Fruit fly (Drosophila melanogaster) whole organism, embryonic: ENCODE measurements around the gene CG7903.

Source experiments
- B-H2 ChIP-seq: fragments of 200-800 bp; sonication (Bioruptor generic); optimal IDR thresholded peaks from 2 replicates; lab custom pipeline; 2018; ENCODE audit warnings: missing biosample characterization, mild to moderate bottlenecking, missing genetic modification characterization
- Bgb ChIP-seq: fragments of 200-800 bp; sonication (Bioruptor generic); IDR thresholded peaks from 2 replicates; pipeline ENCODE4 v1.3.6; 2022; ENCODE audit warnings: missing biosample characterization, missing genetic modification characterization; ENCODE audit not compliant: partially characterized antibody
- CG10147 ChIP-seq: fragments of 200-800 bp; sonication (Bioruptor generic); optimal IDR thresholded peaks from 2 replicates; lab custom pipeline; 2019; ENCODE audit warnings: missing biosample characterization, mild to moderate bottlenecking, missing genetic modification characterization, moderate library complexity
- CG10654 ChIP-seq: fragments of 200-800 bp; sonication (Bioruptor generic); optimal IDR thresholded peaks from 2 replicates; lab custom pipeline; 2016; ENCODE audit warnings: missing biosample characterization, missing genetic modification characterization
- CG11696 ChIP-seq: fragments of 200-800 bp; sonication (Bioruptor generic); IDR thresholded peaks from 2 replicates; pipeline ENCODE4 v1.3.6; 2022; ENCODE audit warnings: missing biosample characterization, missing genetic modification characterization
- CG13624 ChIP-seq: fragments of 200-800 bp; sonication (Bioruptor generic); optimal IDR thresholded peaks from 2 replicates; lab custom pipeline; 2016; ENCODE audit warnings: missing biosample characterization, missing genetic modification characterization
- CG14441 ChIP-seq: fragments of 200-800 bp; sonication (Bioruptor generic); IDR thresholded peaks from 2 replicates; pipeline ENCODE4 v1.3.6; 2022; ENCODE audit warnings: missing biosample characterization, missing genetic modification characterization
- CG15269 ChIP-seq: fragments of 200-800 bp; sonication (Bioruptor generic); optimal IDR thresholded peaks from 2 replicates; lab custom pipeline; 2018; ENCODE audit warnings: missing biosample characterization, mild to moderate bottlenecking, missing genetic modification characterization, moderate library complexity
- CG30431 ChIP-seq: fragments of 200-800 bp; sonication (Bioruptor generic); optimal IDR thresholded peaks from 2 replicates; lab custom pipeline; 2017; ENCODE audit warnings: missing biosample characterization, missing genetic modification characterization
- CG31441 ChIP-seq: fragments of 200-800 bp; sonication (Bioruptor generic); IDR thresholded peaks from 2 replicates; pipeline ENCODE4 v1.3.6; 2022; ENCODE audit warnings: missing biosample characterization, missing genetic modification characterization
- CG3838 ChIP-seq: fragments of 200-800 bp; sonication (Bioruptor generic); optimal IDR thresholded peaks from 3 replicates; lab custom pipeline; 2016; ENCODE audit warnings: missing biosample characterization, missing genetic modification characterization
- CG4617 ChIP-seq: fragments of 200-800 bp; sonication (Bioruptor generic); optimal IDR thresholded peaks from 3 replicates; lab custom pipeline; 2016; ENCODE audit warnings: missing biosample characterization, missing genetic modification characterization, borderline replicate concordance
- CG4820 ChIP-seq: fragments of 200-800 bp; sonication (Bioruptor generic); optimal IDR thresholded peaks from 3 replicates; lab custom pipeline; 2016; ENCODE audit warnings: missing biosample characterization, missing genetic modification characterization
- CG5180 ChIP-seq: fragments of 200-800 bp; sonication (Bioruptor generic); optimal IDR thresholded peaks from 3 replicates; lab custom pipeline; 2017; ENCODE audit warnings: missing biosample characterization, missing genetic modification characterization, mild to moderate bottlenecking, moderate library complexity, missing genetic modification reagents
- CG7357 ChIP-seq: fragments of 200-800 bp; sonication (Bioruptor generic); IDR thresholded peaks from 3 replicates; pipeline ENCODE4 v1.3.6; 2022; ENCODE audit warnings: missing biosample characterization, missing genetic modification characterization
- CG7839 ChIP-seq: fragments of 200-800 bp; sonication (Bioruptor generic); optimal IDR thresholded peaks from 3 replicates; lab custom pipeline; 2018; ENCODE audit warnings: missing biosample characterization, mild to moderate bottlenecking, missing genetic modification characterization, moderate library complexity
- CG7987 ChIP-seq: fragments of 200-800 bp; sonication (Bioruptor generic); optimal IDR thresholded peaks from 2 replicates; lab custom pipeline; 2018; ENCODE audit warnings: missing biosample characterization, mild to moderate bottlenecking, missing genetic modification characterization, moderate library complexity
- CG8359 ChIP-seq: fragments of 200-800 bp; sonication (Bioruptor generic); optimal IDR thresholded peaks from 2 replicates; lab custom pipeline; 2017; ENCODE audit warnings: missing biosample characterization, mild to moderate bottlenecking, missing genetic modification characterization, borderline replicate concordance
- CG9932 ChIP-seq: fragments of 200-800 bp; sonication (Bioruptor generic); IDR thresholded peaks from 2 replicates; pipeline ENCODE4 v1.3.6; 2022; ENCODE audit warnings: missing biosample characterization, missing genetic modification characterization
- CTCF ChIP-seq: fragments of 200-800 bp; sonication (Bioruptor generic); optimal IDR thresholded peaks from 2 replicates; lab custom pipeline; 2017; ENCODE audit warnings: missing biosample characterization, mild to moderate bottlenecking, missing genetic modification characterization, moderate library complexity
- Chrac-16 ChIP-seq: fragments of 200-800 bp; sonication (Bioruptor generic); optimal IDR thresholded peaks from 3 replicates; lab custom pipeline; 2016; ENCODE audit warnings: missing biosample characterization, missing genetic modification characterization
- D ChIP-seq, 2 experiments: fragments of 200-800 bp in 1 of 2; fragments of >200 bp in 1 of 2; sonication (Bioruptor generic) in 1 of 2; optimal IDR thresholded peaks; 2 replicates in 1 of 2; 3 replicates in 1 of 2; lab custom pipeline; 2017; ENCODE audit warnings: mild to moderate bottlenecking in 1 of 2, missing biosample characterization in 1 of 2, missing genetic modification characterization in 1 of 2, missing genetic modification reagents in 1 of 2
- Dll ChIP-seq: fragments of 200-800 bp; sonication (Bioruptor generic); IDR thresholded peaks from 4 replicates; pipeline ENCODE4 v1.3.6; 2022; ENCODE audit warnings: missing biosample characterization, missing genetic modification characterization; ENCODE audit not compliant: partially characterized antibody
- Hmr ChIP-seq: fragments of 200-800 bp; sonication (Bioruptor generic); optimal IDR thresholded peaks from 3 replicates; lab custom pipeline; 2017; ENCODE audit warnings: mild to moderate bottlenecking, missing biosample characterization, missing genetic modification reagents, missing genetic modification characterization
- Neu2 ChIP-seq: fragments of 200-800 bp; sonication (Bioruptor generic); optimal IDR thresholded peaks from 3 replicates; lab custom pipeline; 2016; ENCODE audit warnings: missing biosample characterization, missing genetic modification characterization, borderline replicate concordance
- Optix ChIP-seq: fragments of 200-800 bp; sonication (Bioruptor generic); IDR thresholded peaks from 3 replicates; pipeline ENCODE4 v1.3.6; 2022; ENCODE audit warnings: missing biosample characterization, missing genetic modification characterization
- Poxn ChIP-seq: fragments of 200-800 bp; sonication (Bioruptor generic); IDR thresholded peaks from 2 replicates; pipeline ENCODE4 v1.3.6; 2022; ENCODE audit warnings: missing biosample characterization, missing genetic modification characterization
- al ChIP-seq: fragments of 200-800 bp; sonication (Bioruptor generic); IDR thresholded peaks from 2 replicates; pipeline ENCODE4 v1.3.6; 2022; ENCODE audit warnings: missing biosample characterization, missing genetic modification characterization
- ash1 ChIP-seq: fragments of 200-800 bp; sonication (Bioruptor generic); optimal IDR thresholded peaks from 2 replicates; lab custom pipeline; 2018; ENCODE audit warnings: missing biosample characterization, mild to moderate bottlenecking, missing genetic modification characterization
- br ChIP-seq: fragments of >200 bp; optimal IDR thresholded peaks from 2 replicates; lab custom pipeline; 2017
- cas ChIP-seq: fragments of 200-800 bp; sonication (Bioruptor generic); IDR thresholded peaks from 2 replicates; pipeline ENCODE4 v1.3.6; 2022; ENCODE audit warnings: missing biosample characterization, missing genetic modification characterization
- chm ChIP-seq: fragments of 200-800 bp; sonication (Bioruptor generic); IDR thresholded peaks from 2 replicates; pipeline ENCODE4 v1.3.6; 2022; ENCODE audit warnings: missing biosample characterization, missing genetic modification characterization
- croc ChIP-seq: fragments of 200-800 bp; sonication (Bioruptor generic); conservative IDR thresholded peaks from 3 replicates; pipeline ENCODE4 v1.3.6; 2022; ENCODE audit warnings: missing biosample characterization, missing genetic modification characterization
- dan ChIP-seq: fragments of 200-800 bp; sonication (Bioruptor generic); IDR thresholded peaks from 2 replicates; pipeline ENCODE4 v1.3.6; 2022; ENCODE audit warnings: missing biosample characterization, missing genetic modification characterization
- exex ChIP-seq: fragments of 200-800 bp; sonication (Bioruptor generic); optimal IDR thresholded peaks from 4 replicates; lab custom pipeline; 2018; ENCODE audit warnings: missing biosample characterization, mild to moderate bottlenecking, missing genetic modification characterization, moderate library complexity
- fd64A ChIP-seq: fragments of 200-800 bp; sonication (Bioruptor generic); optimal IDR thresholded peaks from 3 replicates; lab custom pipeline; 2018; ENCODE audit warnings: missing biosample characterization, mild to moderate bottlenecking, missing genetic modification characterization
- gcm ChIP-seq: fragments of 200-800 bp; sonication (Bioruptor generic); optimal IDR thresholded peaks from 2 replicates; lab custom pipeline; 2019; ENCODE audit warnings: missing biosample characterization, mild to moderate bottlenecking, missing genetic modification characterization, moderate library complexity
- gsb-n ChIP-seq: fragments of 200-800 bp; sonication (Bioruptor generic); optimal IDR thresholded peaks from 3 replicates; lab custom pipeline; 2018; ENCODE audit warnings: missing biosample characterization, mild to moderate bottlenecking, missing genetic modification characterization
- jigr1 ChIP-seq: fragments of 200-800 bp; sonication (Bioruptor generic); IDR thresholded peaks from 3 replicates; pipeline ENCODE4 v1.3.6; 2022; ENCODE audit warnings: missing biosample characterization, missing genetic modification characterization
- pum ChIP-seq: fragments of 200-800 bp; sonication (Bioruptor generic); optimal IDR thresholded peaks from 2 replicates; lab custom pipeline; 2016; ENCODE audit warnings: missing biosample characterization, missing genetic modification characterization
- schlank ChIP-seq: fragments of 200-800 bp; sonication (Bioruptor generic); optimal IDR thresholded peaks from 2 replicates; lab custom pipeline; 2018; ENCODE audit warnings: missing biosample characterization, mild to moderate bottlenecking, missing genetic modification characterization
- scrt ChIP-seq: fragments of 200-800 bp; sonication (Bioruptor generic); optimal IDR thresholded peaks from 2 replicates; lab custom pipeline; 2018; ENCODE audit warnings: missing biosample characterization, mild to moderate bottlenecking, missing genetic modification characterization, moderate library complexity
- sd ChIP-seq: fragments of 200-800 bp; sonication (Bioruptor generic); optimal IDR thresholded peaks from 3 replicates; lab custom pipeline; 2018; ENCODE audit warnings: missing biosample characterization, mild to moderate bottlenecking, missing genetic modification characterization, moderate library complexity
- so ChIP-seq: fragments of 200-800 bp; sonication (Bioruptor generic); IDR thresholded peaks from 3 replicates; pipeline ENCODE4 v1.3.6; 2022; ENCODE audit warnings: missing biosample characterization, missing genetic modification characterization
- stwl ChIP-seq: fragments of 200-800 bp; sonication (Bioruptor generic); optimal IDR thresholded peaks from 3 replicates; lab custom pipeline; 2018; ENCODE audit warnings: missing biosample characterization, mild to moderate bottlenecking, missing genetic modification characterization, moderate library complexity
- tgo ChIP-seq: fragments of 200-800 bp; sonication (Bioruptor generic); IDR thresholded peaks from 3 replicates; pipeline ENCODE4 v1.3.6; 2022; ENCODE audit warnings: missing biosample characterization, missing genetic modification characterization
- toy ChIP-seq: fragments of 200-800 bp; sonication (Bioruptor generic); IDR thresholded peaks from 2 replicates; pipeline ENCODE4 v1.3.6; 2022; ENCODE audit warnings: missing biosample characterization, missing genetic modification characterization
- trh ChIP-seq: fragments of 200-800 bp; sonication (Bioruptor generic); optimal IDR thresholded peaks from 2 replicates; lab custom pipeline; 2016; ENCODE audit warnings: missing biosample characterization, missing genetic modification characterization
- twi ChIP-seq: fragments of 200-800 bp; optimal IDR thresholded peaks from 2 replicates; lab custom pipeline; 2019; ENCODE audit warnings: missing biosample characterization, mild to moderate bottlenecking, missing genetic modification characterization, moderate library complexity
- yki ChIP-seq: fragments of >200 bp; optimal IDR thresholded peaks from 3 replicates; lab custom pipeline; 2018

Gene CG7903

dm6 chr3R:29997607-29998236 lies 2.7 kb upstream of the CG7903 start, which contains the start of the genes CG15525 and CG11504 (continued):
- TF ChIP-seq dan (GFP tag; lab: Robert Waterston, UW) (no peak), CG31441 (GFP tag; lab: Robert Waterston, UW) (no peak), CG10654 (GFP tag; lab: Kevin White, UChicago) (peak; percentile 38), br (no peak), Neu2 (no peak), twi (tag; lab: Kevin White, UChicago) (no peak), schlank (no peak), Poxn (no peak), CG13624 (peak; percentile 65), chm (GFP tag; lab: Robert Waterston, UW) (0 out of 2 replicates have a peak, but pooled peaks have one; percentile 34), CG7839 (no peak), yki (lab: Kevin White, UChicago) (no peak), Bgb (GFP tag; lab: Robert Waterston, UW) (peak; percentile 91), pum (peak; percentile 47), fd64A (no peak), B-H2 (GFP tag; lab: Kevin White, UChicago) (no peak), CG9932 (peak; percentile 84), Optix (GFP tag; lab: Robert Waterston, UW) (0 out of 3 replicates have a peak, but pooled peaks have one; percentile 47), Hmr (GFP tag; lab: Kevin White, UChicago) (no peak), CG14441 (GFP tag; lab: Robert Waterston, UW) (peak; percentile 65), D (optimal IDR thresholded peaks at IDR 0.05; lab: Kevin White, UChicago) (no peak), D (GFP tag; optimal IDR thresholded peaks at IDR 0.05; lab: Kevin White, UChicago) (no peak), CG8359 (no peak), CTCF (GFP tag; lab: Kevin White, UChicago) (no peak), toy (GFP tag; lab: Robert Waterston, UW) (no peak), Chrac-16 (GFP tag; lab: Kevin White, UChicago) (peak; percentile 54), croc (GFP tag; lab: Robert Waterston, UW) (no peak; the same call in 2 of the 3 replicates), gsb-n (tag; lab: Kevin White, UChicago) (no peak), CG30431 (GFP tag; lab: Kevin White, UChicago) (no peak), ash1 (GFP tag; lab: Kevin White, UChicago) (no peak), al (peak; percentile 50), tgo (GFP tag; lab: Robert Waterston, UW) (peak; percentile 40; the same call in 2 of the 3 replicates), gcm (GFP tag; lab: Kevin White, UChicago) (peak; percentile 26), CG4820 (GFP tag; lab: Kevin White, UChicago) (peak; percentile 37), sd (no peak), cas (GFP tag; lab: Robert Waterston, UW) (peak; percentile 8; the same call in 1 of the 2 replicates), CG11696 (GFP tag; lab: Robert Waterston, UW) (no peak), CG3838 (peak; percentile 40), CG4617 (GFP tag; lab: Kevin White, UChicago) (peak; percentile 96), CG10147 (GFP tag; lab: Kevin White, UChicago) (no peak), scrt (GFP tag; lab: Kevin White, UChicago) (no peak), exex (tag; lab: Kevin White, UChicago) (no peak), CG7357 (GFP tag; lab: Robert Waterston, UW) (no peak), Dll (GFP tag; lab: Robert Waterston, UW) (peak; percentile 92), CG5180 (GFP tag; lab: Kevin White, UChicago) (no peak), trh (GFP tag; lab: Kevin White, UChicago) (no peak), so (no peak), stwl (peak; percentile 69), CG15269 (no peak), CG7987 (no peak), jigr1 (no peak)
